Worm (Caenorhabditis elegans) whole organism, dauer: ENCODE measurements around the gene F53G2.13.

ENCODE experiments used
- unc-62 ChIP-seq: sonication (generic microtip); optimal IDR thresholded peaks from 2 replicates; lab custom pipeline; 2017; ENCODE audit warnings: missing biosample characterization, missing genetic modification reagents, missing genetic modification characterization

F53G2.13 gene

DNA sequence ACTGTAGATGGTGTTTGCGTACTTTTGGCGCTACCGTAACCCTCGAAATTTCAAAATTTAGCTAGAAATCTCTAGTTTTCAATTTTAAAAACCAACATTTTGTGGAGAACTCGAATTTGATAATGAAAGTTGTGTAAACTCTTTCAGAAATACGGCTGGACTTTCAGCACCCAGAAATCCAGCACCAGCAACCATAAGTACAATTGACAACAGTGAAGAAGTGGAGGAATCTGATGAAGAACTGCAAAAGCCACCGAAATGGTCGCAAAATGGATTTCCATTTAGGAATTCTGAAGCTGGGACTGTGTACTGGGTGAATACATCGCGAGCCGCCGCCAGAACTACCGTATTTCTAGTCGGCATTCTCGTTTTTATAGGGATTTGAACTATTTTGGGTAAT lies at the start of gene F53G2.13:
F53G2.13 (plus strand) TSS at position 301 of the 400 bp plus-strand sequence.
- TF ChIP-seq unc-62 (GFP tag; lab: Kevin White, UChicago): no peak

DNA sequence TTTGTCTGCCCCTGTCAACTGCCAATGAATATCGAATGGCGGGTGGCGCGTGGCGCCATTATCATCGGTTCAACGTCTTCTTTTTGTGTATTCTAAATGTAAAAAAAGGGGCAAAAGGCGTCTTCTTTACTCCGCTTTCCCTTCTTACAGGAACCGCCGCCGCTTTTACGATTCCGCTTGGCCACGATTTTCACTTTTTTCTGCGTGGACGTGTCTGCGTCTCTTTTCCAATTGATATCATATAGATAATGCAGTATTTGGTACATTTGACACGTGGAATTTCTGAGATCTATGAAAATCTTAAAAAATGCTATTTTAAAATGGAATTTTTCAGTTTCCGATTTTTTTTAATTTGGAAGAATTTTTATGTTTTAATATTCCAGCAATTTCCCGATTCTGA lies 48.0 kb upstream of the F53G2.13 start:
- no peak for TF ChIP-seq unc-62 (GFP tag; lab: Kevin White, UChicago)

DNA sequence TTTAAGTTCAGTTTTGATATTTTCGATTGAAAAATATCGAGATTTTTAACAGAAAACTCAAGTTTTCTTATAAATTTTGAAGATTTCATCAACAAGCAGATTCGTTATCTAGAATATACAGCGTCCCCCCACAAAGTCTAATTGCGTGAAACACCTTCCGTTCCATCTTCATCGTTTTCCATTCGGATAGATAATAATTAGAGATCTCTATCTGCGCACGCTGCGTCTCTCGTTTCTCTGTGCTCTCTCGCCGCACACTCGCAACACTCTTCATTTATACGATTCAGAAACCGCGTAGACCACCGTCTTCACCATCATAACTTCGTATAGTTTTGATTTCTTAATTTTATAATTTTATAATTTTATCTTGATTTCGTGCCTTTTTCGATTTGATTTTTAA lies 46.9 kb upstream of the F53G2.13 start:
- TF ChIP-seq unc-62 (GFP tag; lab: Kevin White, UChicago): no peak

DNA sequence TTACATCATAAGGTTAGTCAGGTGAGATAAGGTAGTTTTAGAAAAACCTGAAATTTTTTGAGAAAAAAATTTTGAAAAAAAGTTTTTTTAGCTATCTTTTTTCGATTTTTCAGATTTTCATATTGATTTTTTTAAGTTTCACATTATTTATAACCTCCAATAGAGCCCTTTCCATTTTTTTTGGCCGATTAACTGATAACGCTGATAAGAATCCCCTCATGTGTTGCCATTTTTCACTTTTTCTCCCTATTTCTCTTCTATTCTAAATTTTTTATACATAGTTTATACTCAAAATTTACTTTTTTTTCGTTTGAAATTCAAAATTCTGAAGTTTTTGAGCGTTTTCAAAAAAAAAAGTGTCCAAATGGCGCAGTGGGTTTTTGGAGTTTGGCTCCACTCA lies 45.4 kb upstream of the F53G2.13 start:
- TF ChIP-seq unc-62 (GFP tag; lab: Kevin White, UChicago): no peak

DNA sequence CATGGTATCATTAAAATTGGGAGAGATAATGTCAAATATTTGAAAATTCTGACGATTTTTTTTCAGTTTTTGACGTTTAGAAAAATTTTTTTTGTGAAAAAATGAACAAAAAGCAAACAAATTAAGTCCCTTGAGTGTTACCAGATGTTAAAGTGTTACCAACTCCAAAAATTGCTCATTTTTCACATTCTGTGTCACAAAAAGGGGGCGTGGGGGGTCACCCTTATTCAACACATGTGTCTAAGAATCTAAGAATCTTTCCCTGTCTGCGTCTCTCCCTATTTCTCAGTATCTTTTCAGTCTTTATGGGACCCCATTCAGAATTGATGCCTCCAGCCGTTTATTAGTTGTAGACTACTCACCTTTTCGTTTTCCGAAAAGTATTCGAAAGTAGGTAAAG lies 44.7 kb upstream of the F53G2.13 start:
- no peak for TF ChIP-seq unc-62 (GFP tag; lab: Kevin White, UChicago)

DNA sequence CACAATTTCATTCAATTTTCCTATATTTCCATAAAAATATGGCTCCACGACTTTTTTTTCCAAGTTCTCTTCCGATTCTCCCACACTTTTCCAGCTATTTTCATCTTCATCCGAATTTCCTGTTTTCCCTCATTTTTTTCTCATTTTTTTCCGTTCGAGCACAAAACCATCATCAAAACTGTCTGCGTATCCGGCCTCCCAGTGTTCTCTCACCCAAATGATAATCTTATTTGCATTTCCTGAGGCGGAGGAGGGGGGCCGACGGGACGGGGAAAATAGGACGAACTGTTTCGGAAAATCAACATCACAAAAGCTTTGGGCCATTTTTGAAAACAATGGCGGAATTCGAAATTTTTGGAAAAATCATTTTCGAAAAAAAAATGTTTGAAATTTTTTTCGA lies 43.3 kb upstream of the F53G2.13 start:
- TF ChIP-seq unc-62 (GFP tag; lab: Kevin White, UChicago): no peak

DNA sequence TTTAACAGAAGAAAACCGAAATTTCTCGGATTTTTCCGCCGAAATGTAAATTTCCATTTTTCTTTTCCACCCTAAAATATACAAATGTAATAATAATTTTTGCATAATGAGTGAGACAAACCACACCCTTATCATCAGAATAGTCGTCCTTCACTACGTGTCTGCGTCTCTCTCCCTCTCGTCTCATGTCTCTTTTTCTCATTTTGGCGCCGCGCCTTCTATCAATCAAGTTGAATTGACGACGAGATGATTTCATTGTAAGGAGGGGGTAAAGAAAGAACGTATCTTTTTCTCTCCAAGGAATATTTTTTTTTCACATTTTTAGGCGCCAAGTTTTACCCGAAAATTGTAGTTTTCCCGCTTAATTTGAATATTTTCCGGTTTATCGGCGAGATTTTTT lies 41.4 kb upstream of the F53G2.13 start:
- TF ChIP-seq unc-62 (GFP tag; lab: Kevin White, UChicago): no peak

DNA sequence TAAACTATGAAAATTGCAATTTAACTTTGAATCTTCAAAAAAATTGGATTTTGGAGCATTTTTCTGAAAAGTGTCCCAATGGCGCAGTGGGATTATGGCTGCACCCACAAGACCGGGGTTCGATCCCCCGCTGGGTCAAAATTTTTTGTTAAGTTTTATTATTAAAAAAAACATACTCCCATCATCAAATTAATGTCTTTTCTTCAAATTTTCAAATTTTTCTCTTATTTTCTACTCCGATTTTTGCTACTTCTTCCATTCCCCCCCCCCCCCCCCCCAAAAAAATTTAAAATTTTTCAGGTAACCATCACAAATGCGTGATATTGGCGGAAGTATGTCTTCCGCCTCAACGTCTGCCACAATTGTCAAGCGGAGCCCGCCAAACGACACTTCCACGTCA lies 40.6 kb upstream of the F53G2.13 start, which contains the start of gene vab-19:
vab-19 (plus strand) TSS at position 301 of the 400 bp plus-strand sequence.
- TF ChIP-seq unc-62 (GFP tag; lab: Kevin White, UChicago): no peak

DNA sequence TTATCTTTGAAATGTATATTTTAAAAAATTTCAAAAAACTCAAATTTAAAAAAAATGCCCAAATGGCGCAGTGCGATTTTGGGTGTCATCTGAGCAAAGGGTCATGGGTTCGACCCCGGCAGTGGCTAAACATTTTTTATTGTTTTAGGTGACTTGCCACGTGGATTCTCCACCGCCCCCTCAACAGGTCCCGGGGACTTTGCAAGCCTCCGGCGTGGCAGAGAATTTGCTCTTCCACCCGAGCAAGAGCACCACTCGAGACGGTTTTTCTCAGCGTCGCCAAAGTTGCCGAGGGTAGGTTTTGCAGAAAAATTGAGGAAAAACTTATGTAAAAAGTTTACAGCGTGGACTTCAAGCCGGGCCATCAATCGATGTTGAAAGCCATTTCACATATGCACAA lies 38.4 kb upstream of the F53G2.13 start:
- TF ChIP-seq unc-62 (GFP tag; lab: Kevin White, UChicago): no peak

DNA sequence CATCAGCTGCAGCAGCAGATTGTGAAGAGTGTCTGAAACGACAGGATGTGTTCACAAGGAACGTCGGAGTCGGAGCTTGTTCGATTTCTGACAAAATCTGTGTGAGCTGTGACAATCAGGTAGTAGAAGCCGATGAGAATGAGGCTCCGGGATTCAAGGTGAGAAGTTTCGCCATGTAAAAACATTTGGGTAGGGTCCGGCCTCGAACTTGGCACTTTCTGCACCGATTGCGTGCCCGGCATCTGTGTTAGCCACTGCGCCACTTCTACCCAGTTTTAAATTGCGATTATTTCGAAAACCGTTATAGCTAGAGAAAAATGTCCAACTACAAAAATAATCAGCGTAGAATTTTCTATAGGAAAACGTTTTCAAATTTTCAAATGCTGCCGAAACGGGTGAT lies 36.9 kb upstream of the F53G2.13 start:
- no peak for TF ChIP-seq unc-62 (GFP tag; lab: Kevin White, UChicago)

DNA sequence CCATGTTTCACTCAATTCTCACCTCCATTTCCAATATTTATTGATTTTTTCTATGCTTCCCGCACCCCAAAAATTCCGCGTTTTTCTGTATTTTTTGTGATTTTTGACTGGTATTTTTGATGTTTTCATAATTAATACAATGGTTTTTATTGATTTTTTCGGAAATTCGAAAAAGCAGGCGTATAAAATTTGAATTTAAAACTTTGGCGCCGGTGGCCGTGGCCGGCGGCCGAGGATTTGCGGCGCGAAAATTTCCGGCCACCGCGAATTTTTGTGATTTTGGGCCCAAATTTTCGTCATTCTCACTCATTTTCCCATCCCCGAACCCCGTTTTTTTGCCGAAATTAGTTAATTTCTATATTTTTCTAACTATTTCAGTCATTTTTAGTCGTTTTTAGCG lies 32.6 kb upstream of the F53G2.13 start:
- no peak for TF ChIP-seq unc-62 (GFP tag; lab: Kevin White, UChicago)

DNA sequence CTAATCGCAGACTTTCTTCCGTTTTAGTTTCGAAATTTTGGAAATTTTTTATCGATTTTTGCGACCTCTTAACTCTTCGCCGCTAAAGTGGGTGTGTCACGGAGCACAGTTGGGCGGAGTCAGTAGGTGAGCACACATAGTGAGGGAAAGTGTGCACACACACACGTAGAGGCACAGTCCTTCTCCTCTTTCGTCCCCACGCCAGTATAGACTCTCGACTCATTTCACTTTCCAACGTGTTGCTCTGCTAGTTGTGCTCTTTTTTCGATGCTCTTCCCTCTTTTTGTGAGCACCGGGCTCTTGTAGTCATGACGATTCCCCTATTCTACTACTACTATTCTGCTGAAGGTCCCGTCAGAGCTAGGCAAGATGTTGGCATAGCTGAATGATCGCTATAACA lies 31.1 kb upstream of the F53G2.13 start:
- TF ChIP-seq unc-62 (GFP tag; lab: Kevin White, UChicago): no peak

DNA sequence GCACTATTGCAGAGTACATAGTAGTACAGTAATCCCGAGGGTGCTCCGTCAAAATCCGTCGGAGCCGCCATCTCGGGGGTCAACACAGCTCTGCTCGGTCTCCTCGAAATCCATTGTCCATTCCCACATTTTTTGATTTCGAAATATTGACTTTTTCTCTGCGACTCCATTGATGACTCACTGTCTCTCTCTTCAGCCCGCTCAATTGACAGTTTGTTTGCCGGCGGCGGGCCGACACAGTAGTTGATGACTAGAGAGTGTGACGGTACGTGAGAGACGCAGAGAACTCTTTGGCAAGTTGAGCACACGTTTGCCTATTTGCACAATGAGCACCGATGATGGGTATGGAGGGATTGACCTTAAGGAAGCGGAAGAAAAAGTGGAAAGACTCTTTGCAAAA lies 28.8 kb upstream of the F53G2.13 start:
- no peak for TF ChIP-seq unc-62 (GFP tag; lab: Kevin White, UChicago)

DNA sequence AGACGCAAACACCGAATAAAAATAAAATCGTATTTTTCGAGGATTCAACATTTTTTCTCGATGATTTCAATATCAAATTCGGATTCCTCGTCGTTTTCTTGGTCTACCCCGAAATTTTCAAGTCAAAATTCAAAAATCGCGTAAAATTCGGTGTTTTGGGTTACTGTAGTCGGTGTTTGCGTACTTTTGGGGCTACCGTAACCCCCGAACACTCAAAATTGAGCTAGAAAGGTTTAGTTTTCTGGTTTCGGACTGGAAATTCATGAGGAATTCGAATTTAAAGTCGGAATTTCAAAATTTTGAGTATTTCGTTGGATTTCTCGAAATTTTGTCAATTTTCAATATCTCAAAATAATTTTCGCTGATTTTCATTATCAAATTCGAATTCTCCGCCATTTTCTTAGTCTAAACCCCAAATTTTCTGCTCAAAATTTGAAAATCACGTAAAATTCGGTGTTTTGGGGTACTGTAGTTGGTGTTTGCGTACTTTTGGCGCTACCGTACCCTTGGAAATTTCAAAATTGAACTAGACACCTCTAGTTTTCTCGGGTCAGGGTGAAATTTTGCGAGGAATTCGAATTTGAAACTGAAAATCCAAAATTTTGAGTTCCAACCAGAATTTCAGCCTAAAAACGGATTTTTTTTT lies 27.6 kb upstream of the F53G2.13 start:
- TF ChIP-seq unc-62 (GFP tag; lab: Kevin White, UChicago): no peak

DNA sequence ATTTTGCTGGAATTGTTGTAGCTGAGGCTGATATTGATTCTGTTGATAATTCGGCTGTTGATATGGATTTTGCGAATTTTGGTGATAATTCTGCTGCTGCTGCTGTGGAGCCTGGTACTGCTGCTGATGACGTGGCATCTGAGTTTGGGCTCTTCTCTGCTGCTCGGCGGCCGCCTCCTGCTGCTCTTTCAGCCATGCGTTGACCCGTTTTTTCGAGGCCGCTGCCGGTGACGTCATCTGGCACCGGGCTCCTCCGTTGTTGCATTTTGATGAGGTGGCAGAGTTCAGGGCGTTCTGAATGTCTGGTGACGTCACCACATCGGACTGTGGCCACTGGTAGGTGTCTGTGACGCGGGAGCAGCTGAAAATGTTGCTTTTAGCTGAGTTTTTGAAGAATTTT lies 26.6 kb upstream of the F53G2.13 start:
- no peak for TF ChIP-seq unc-62 (GFP tag; lab: Kevin White, UChicago)

DNA sequence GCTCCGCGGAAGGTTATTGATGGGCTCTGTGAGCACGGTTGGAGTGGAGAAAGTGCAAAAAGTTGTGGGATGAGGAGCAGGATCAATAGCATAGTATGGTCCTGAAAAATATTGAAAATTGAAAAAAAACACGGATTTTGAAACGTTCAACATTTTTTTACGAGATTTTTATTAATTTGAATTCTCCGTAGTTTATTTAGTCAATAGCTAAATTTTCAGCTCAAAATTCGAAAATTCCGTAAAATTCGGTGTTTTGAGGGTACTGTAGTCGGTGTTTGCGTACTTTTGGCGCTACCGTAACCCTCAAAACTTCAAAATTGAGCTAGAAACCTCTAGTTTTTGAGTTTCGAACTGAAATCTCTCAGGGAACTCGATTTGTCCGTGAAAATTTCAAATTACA lies 24.7 kb upstream of the F53G2.13 start, which contains the start of gene pqn-42:
pqn-42 (minus strand) TSS at position 101 of the 400 bp plus-strand sequence.
- no peak for TF ChIP-seq unc-62 (GFP tag; lab: Kevin White, UChicago)

DNA sequence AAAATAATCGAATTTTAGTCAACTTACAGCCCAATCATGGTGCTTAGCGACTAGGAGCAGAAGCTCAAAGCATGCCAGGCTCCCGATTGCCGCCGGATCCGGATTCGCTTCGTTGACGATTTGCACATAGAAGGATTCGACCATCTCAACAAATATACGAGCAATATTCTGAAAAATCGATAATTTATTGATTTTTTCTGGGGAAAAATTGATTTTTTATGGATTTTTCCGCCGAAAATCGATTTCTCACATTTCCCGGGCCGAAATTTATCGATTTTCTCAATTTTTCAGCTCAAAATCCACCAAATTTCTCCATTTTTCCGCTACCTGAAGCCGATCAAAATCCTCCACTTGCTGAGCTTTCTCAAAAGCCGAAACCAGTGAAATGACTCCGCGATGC lies 14.7 kb upstream of the F53G2.13 start:
- no peak for TF ChIP-seq unc-62 (GFP tag; lab: Kevin White, UChicago)

DNA sequence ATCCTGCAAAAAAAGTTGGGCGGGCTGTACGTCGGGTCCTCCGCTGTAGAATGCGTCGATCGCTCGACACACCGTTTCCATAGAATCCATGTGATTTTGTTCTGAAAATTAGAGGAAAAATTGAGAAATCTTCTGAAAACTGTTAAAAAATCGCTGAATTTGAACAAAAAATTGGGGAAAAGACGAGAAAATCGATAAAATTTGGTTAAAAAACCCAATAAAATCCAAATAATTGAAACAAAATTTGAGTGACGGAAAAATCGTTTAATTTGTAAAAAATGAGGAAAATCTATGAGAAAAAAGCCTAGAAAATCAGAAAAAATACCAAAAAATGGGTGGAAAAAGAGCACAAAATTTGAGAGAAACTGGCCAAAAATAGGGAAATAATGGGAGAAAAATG lies 10.3 kb upstream of the F53G2.13 start, which contains the start of gene tsr-1:
tsr-1 (minus strand) TSS at position 101 of the 400 bp plus-strand sequence.
- TF ChIP-seq unc-62 (GFP tag; lab: Kevin White, UChicago): no peak
